Fruit fly (Drosophila melanogaster) whole organism, embryonic: Measurements from ENCODE around the gene CG12948.

Experiments
- Aef1 ChIP-seq: fragments of 200-800 bp; sonication (Bioruptor generic); IDR thresholded peaks from 3 replicates; pipeline ENCODE4 v1.3.6; 2022; ENCODE audit warnings: missing biosample characterization, missing genetic modification characterization
- CG10209 ChIP-seq: fragments of 200-800 bp; sonication (Bioruptor generic); optimal IDR thresholded peaks from 3 replicates; lab custom pipeline; 2017; ENCODE audit warnings: missing biosample characterization, mild to moderate bottlenecking, missing genetic modification characterization, missing genetic modification reagents
- CG1024 ChIP-seq: fragments of 200-800 bp; sonication (Bioruptor generic); IDR thresholded peaks from 2 replicates; pipeline ENCODE4 v1.3.6; 2022; ENCODE audit warnings: missing biosample characterization, missing genetic modification characterization
- CG10543 ChIP-seq: fragments of 200-800 bp; sonication (Bioruptor generic); optimal IDR thresholded peaks from 3 replicates; lab custom pipeline; 2017; ENCODE audit warnings: missing biosample characterization, mild to moderate bottlenecking, missing genetic modification characterization, moderate library complexity
- CG12299 ChIP-seq: fragments of 200-800 bp; sonication (Bioruptor generic); optimal IDR thresholded peaks from 2 replicates; lab custom pipeline; 2018; ENCODE audit warnings: missing biosample characterization, mild to moderate bottlenecking, missing genetic modification characterization
- CG13287 ChIP-seq: fragments of 200-800 bp; sonication (Bioruptor generic); IDR thresholded peaks from 2 replicates; pipeline ENCODE4 v1.3.6; 2022; ENCODE audit warnings: missing biosample characterization, missing genetic modification characterization; ENCODE audit not compliant: partially characterized antibody
- CG13775 ChIP-seq: fragments of 200-800 bp; sonication (Bioruptor generic); optimal IDR thresholded peaks from 3 replicates; lab custom pipeline; 2017; ENCODE audit warnings: missing biosample characterization, mild to moderate bottlenecking, missing genetic modification characterization
- CG14014 ChIP-seq: fragments of 200-800 bp; sonication (Bioruptor generic); IDR thresholded peaks from 2 replicates; pipeline ENCODE4 v1.3.6; 2022; ENCODE audit warnings: missing biosample characterization, missing genetic modification characterization
- CG1603 ChIP-seq: fragments of 200-800 bp; sonication (Bioruptor generic); optimal IDR thresholded peaks from 2 replicates; lab custom pipeline; 2019; ENCODE audit warnings: missing biosample characterization, mild to moderate bottlenecking, missing genetic modification characterization, moderate library complexity
- CG30403 ChIP-seq: fragments of 200-800 bp; sonication (Bioruptor generic); optimal IDR thresholded peaks from 3 replicates; lab custom pipeline; 2016; ENCODE audit warnings: missing biosample characterization, missing genetic modification characterization
- CG3281 ChIP-seq: fragments of 200-800 bp; sonication (Bioruptor generic); optimal IDR thresholded peaks from 3 replicates; lab custom pipeline; 2017; ENCODE audit warnings: missing biosample characterization, mild to moderate bottlenecking, missing genetic modification characterization
- CG42726 ChIP-seq: fragments of 200-800 bp; sonication (Bioruptor generic); IDR thresholded peaks from 2 replicates; pipeline ENCODE4 v1.3.6; 2022; ENCODE audit warnings: missing biosample characterization, missing genetic modification characterization; ENCODE audit not compliant: partially characterized antibody
- CG4282 ChIP-seq: fragments of 200-800 bp; sonication (Bioruptor generic); optimal IDR thresholded peaks from 2 replicates; lab custom pipeline; 2016; ENCODE audit warnings: missing biosample characterization, missing genetic modification characterization
- CG6791 ChIP-seq: fragments of 200-800 bp; sonication (Bioruptor generic); IDR thresholded peaks from 3 replicates; pipeline ENCODE4 v1.3.6; 2022; ENCODE audit warnings: missing biosample characterization, missing genetic modification characterization; ENCODE audit not compliant: partially characterized antibody
- CG7556 ChIP-seq: fragments of 200-800 bp; sonication (Bioruptor generic); optimal IDR thresholded peaks from 2 replicates; lab custom pipeline; 2017; ENCODE audit warnings: missing biosample characterization, mild to moderate bottlenecking, missing genetic modification characterization
- CG7839 ChIP-seq: fragments of 200-800 bp; sonication (Bioruptor generic); optimal IDR thresholded peaks from 3 replicates; lab custom pipeline; 2018; ENCODE audit warnings: missing biosample characterization, mild to moderate bottlenecking, missing genetic modification characterization, moderate library complexity
- CG7987 ChIP-seq: fragments of 200-800 bp; sonication (Bioruptor generic); optimal IDR thresholded peaks from 2 replicates; lab custom pipeline; 2018; ENCODE audit warnings: missing biosample characterization, mild to moderate bottlenecking, missing genetic modification characterization, moderate library complexity
- CrebB ChIP-seq: fragments of 200-800 bp; sonication (Bioruptor generic); optimal IDR thresholded peaks from 3 replicates; lab custom pipeline; 2018; ENCODE audit warnings: missing biosample characterization, mild to moderate bottlenecking, missing genetic modification characterization
- Dbx ChIP-seq: fragments of 200-800 bp; sonication (Bioruptor generic); IDR thresholded peaks from 3 replicates; pipeline ENCODE4 v1.3.6; 2022; ENCODE audit warnings: missing biosample characterization, missing genetic modification characterization
- Dref ChIP-seq: fragments of 200-800 bp; sonication (Bioruptor generic); IDR thresholded peaks from 2 replicates; pipeline ENCODE4 v1.3.6; 2022; ENCODE audit warnings: missing biosample characterization, missing genetic modification characterization
- E2f2 ChIP-seq: fragments of 200-800 bp; sonication (Bioruptor generic); IDR thresholded peaks from 2 replicates; pipeline ENCODE4 v1.3.6; 2022; ENCODE audit warnings: missing biosample characterization, missing genetic modification characterization
- Gug ChIP-seq: fragments of 200-800 bp; sonication (Bioruptor generic); IDR thresholded peaks from 4 replicates; pipeline ENCODE4 v1.3.6; 2022; ENCODE audit warnings: missing biosample characterization, missing genetic modification characterization
- HmgZ ChIP-seq: fragments of 200-800 bp; sonication (Bioruptor generic); optimal IDR thresholded peaks from 2 replicates; lab custom pipeline; 2018; ENCODE audit warnings: missing biosample characterization, mild to moderate bottlenecking, missing genetic modification characterization
- Lhr ChIP-seq: fragments of 200-800 bp; sonication (Bioruptor generic); optimal IDR thresholded peaks from 3 replicates; lab custom pipeline; 2017; ENCODE audit warnings: mild to moderate bottlenecking, missing biosample characterization, missing genetic modification reagents, missing genetic modification characterization
- NC2β ChIP-seq: fragments of 200-800 bp; sonication (Bioruptor generic); optimal IDR thresholded peaks from 2 replicates; lab custom pipeline; 2016; ENCODE audit warnings: missing biosample characterization, missing genetic modification characterization
- NK7.1 ChIP-seq: fragments of 200-800 bp; sonication (Bioruptor generic); optimal IDR thresholded peaks from 3 replicates; lab custom pipeline; 2016; ENCODE audit warnings: missing biosample characterization, missing genetic modification characterization
- Neu2 ChIP-seq: fragments of 200-800 bp; sonication (Bioruptor generic); optimal IDR thresholded peaks from 3 replicates; lab custom pipeline; 2016; ENCODE audit warnings: missing biosample characterization, missing genetic modification characterization, borderline replicate concordance
- Optix ChIP-seq: fragments of 200-800 bp; sonication (Bioruptor generic); IDR thresholded peaks from 3 replicates; pipeline ENCODE4 v1.3.6; 2022; ENCODE audit warnings: missing biosample characterization, missing genetic modification characterization
- Sin3A ChIP-seq: fragments of >200 bp; optimal IDR thresholded peaks from 2 replicates; lab custom pipeline; 2018
- Sox100B ChIP-seq: fragments of 200-800 bp; sonication (Bioruptor generic); optimal IDR thresholded peaks from 3 replicates; lab custom pipeline; 2018; ENCODE audit warnings: missing biosample characterization, mild to moderate bottlenecking, missing genetic modification characterization
- Sox102F ChIP-seq: fragments of 200-800 bp; sonication (Bioruptor generic); optimal IDR thresholded peaks from 2 replicates; lab custom pipeline; 2018; ENCODE audit warnings: missing biosample characterization, mild to moderate bottlenecking, missing genetic modification characterization, moderate library complexity
- Sry-β ChIP-seq: fragments of 200-800 bp; sonication (Bioruptor generic); optimal IDR thresholded peaks from 2 replicates; lab custom pipeline; 2018; ENCODE audit warnings: missing biosample characterization, mild to moderate bottlenecking, missing genetic modification characterization, moderate library complexity
- ase ChIP-seq: fragments of 200-800 bp; sonication (Bioruptor generic); IDR thresholded peaks from 3 replicates; pipeline ENCODE4 v1.3.6; 2022; ENCODE audit warnings: missing biosample characterization, missing genetic modification characterization
- ash1 ChIP-seq: fragments of 200-800 bp; sonication (Bioruptor generic); optimal IDR thresholded peaks from 2 replicates; lab custom pipeline; 2018; ENCODE audit warnings: missing biosample characterization, mild to moderate bottlenecking, missing genetic modification characterization
- cato ChIP-seq: fragments of 200-800 bp; sonication (Bioruptor generic); optimal IDR thresholded peaks from 2 replicates; lab custom pipeline; 2016; ENCODE audit warnings: missing biosample characterization, missing genetic modification characterization, borderline replicate concordance
- crol ChIP-seq: fragments of 200-800 bp; sonication (Bioruptor generic); IDR thresholded peaks from 2 replicates; pipeline ENCODE4 v1.3.6; 2022; ENCODE audit warnings: missing biosample characterization, missing genetic modification characterization
- emc ChIP-seq: fragments of 200-800 bp; sonication (Bioruptor generic); optimal IDR thresholded peaks from 2 replicates; lab custom pipeline; 2016; ENCODE audit warnings: missing biosample characterization, missing genetic modification characterization
- esg ChIP-seq: fragments of 200-800 bp; sonication (Bioruptor generic); conservative IDR thresholded peaks from 2 replicates; pipeline ENCODE4 v1.3.6; 2022; ENCODE audit warnings: missing biosample characterization, missing genetic modification characterization
- fd3F ChIP-seq: fragments of 200-800 bp; sonication (Bioruptor generic); optimal IDR thresholded peaks from 2 replicates; lab custom pipeline; 2018; ENCODE audit warnings: missing biosample characterization, mild to moderate bottlenecking, missing genetic modification characterization, moderate library complexity
- fd96Cb ChIP-seq: fragments of 200-800 bp; sonication (Bioruptor generic); optimal IDR thresholded peaks from 2 replicates; lab custom pipeline; 2018; ENCODE audit warnings: missing biosample characterization, mild to moderate bottlenecking, missing genetic modification characterization, moderate library complexity
- grau ChIP-seq: fragments of 200-800 bp; optimal IDR thresholded peaks from 3 replicates; lab custom pipeline; 2019; ENCODE audit warnings: missing biosample characterization, mild to moderate bottlenecking, missing genetic modification characterization, moderate library complexity
- h ChIP-seq: fragments of >200 bp; optimal IDR thresholded peaks from 2 replicates; lab custom pipeline; 2017
- hbn ChIP-seq: fragments of 200-800 bp; sonication (Bioruptor generic); IDR thresholded peaks from 2 replicates; pipeline ENCODE4 v1.3.6; 2022; ENCODE audit warnings: missing biosample characterization, missing genetic modification characterization; ENCODE audit not compliant: partially characterized antibody
- lbe ChIP-seq: fragments of 200-800 bp; sonication (Bioruptor generic); optimal IDR thresholded peaks from 2 replicates; lab custom pipeline; 2016; ENCODE audit warnings: missing biosample characterization, mild to moderate bottlenecking, missing genetic modification characterization
- prd ChIP-seq, 3 experiments: fragments of >200 bp in 2 of 3; fragments of 200-800 bp in 1 of 3; sonication (Bioruptor generic) in 1 of 3; optimal IDR thresholded peaks in 2 of 3; IDR thresholded peaks in 1 of 3; 2 replicates in 2 of 3; 3 replicates in 1 of 3; pipeline versions ENCODE4 v1.3.6 to Lab custom; 2017 to 2022; ENCODE audit warnings: missing biosample characterization in 1 of 3, missing genetic modification characterization in 1 of 3
- repo ChIP-seq: fragments of 200-800 bp; sonication (Bioruptor generic); optimal IDR thresholded peaks from 2 replicates; lab custom pipeline; 2016; ENCODE audit warnings: missing biosample characterization, missing genetic modification characterization
- wek ChIP-seq: fragments of 200-800 bp; sonication (Bioruptor generic); optimal IDR thresholded peaks from 3 replicates; lab custom pipeline; 2018; ENCODE audit warnings: missing biosample characterization, mild to moderate bottlenecking, missing genetic modification characterization, moderate library complexity

CG12948 gene

dm6 chr3R:9767620-9768592, 20.4 kb upstream of the CG12948 start, which contains the start of gene Naa80:
Gene Naa80, plus strand, starts transcription at chr3R:9767834.
- peak; percentile 58 for TF ChIP-seq CG30403 (GFP tag; lab: Kevin White, UChicago)
- TF ChIP-seq Dbx (GFP tag; lab: Robert Waterston, UW): peak; percentile 78
- TF ChIP-seq CG10209 (GFP tag; lab: Kevin White, UChicago): peak; percentile 54
- TF ChIP-seq emc (GFP tag; lab: Kevin White, UChicago): peak; percentile 32
- TF ChIP-seq HmgZ: peak; percentile 87
- no peak for TF ChIP-seq Neu2
- TF ChIP-seq CrebB (tag; lab: Kevin White, UChicago): no peak
- TF ChIP-seq CG13775 (GFP tag; lab: Kevin White, UChicago): peak; percentile 9
- no peak for TF ChIP-seq Sox102F (GFP tag; lab: Kevin White, UChicago)
- TF ChIP-seq CG3281 (GFP tag; lab: Kevin White, UChicago): peak; percentile 51
- TF ChIP-seq h (lab: Kevin White, UChicago): no peak
- TF ChIP-seq crol (GFP tag; lab: Robert Waterston, UW): 0 out of 2 replicates have a peak, but pooled peaks have one; percentile 20
- peak; percentile 54 for TF ChIP-seq CG7839 (tag; lab: Kevin White, UChicago)
- peak; percentile 31 for TF ChIP-seq NK7.1
- peak; percentile 72 for TF ChIP-seq CG10543
- no peak for TF ChIP-seq prd (optimal IDR thresholded peaks at IDR 0.05; lab: Kevin White, UChicago)
- TF ChIP-seq prd (GFP tag; IDR thresholded peaks at IDR 0.05; lab: Robert Waterston, UW): peak; percentile 61; the same call in 2 of the 3 replicates
- TF ChIP-seq Dref (GFP tag; lab: Robert Waterston, UW): peak; percentile 50
- TF ChIP-seq CG1603 (tag; lab: Kevin White, UChicago): peak; percentile 84
- peak; percentile 17 for TF ChIP-seq fd3F (GFP tag; lab: Kevin White, UChicago)
- peak; percentile 16 for TF ChIP-seq Lhr (GFP tag; lab: Kevin White, UChicago)
- TF ChIP-seq CG7556: peak; percentile 48
- peak; percentile 57 for TF ChIP-seq repo (GFP tag; lab: Kevin White, UChicago)
- TF ChIP-seq esg (GFP tag; lab: Robert Waterston, UW): no peak
- peak; percentile 31 for TF ChIP-seq NC2β (GFP tag; lab: Kevin White, UChicago)
- TF ChIP-seq Sox100B (GFP tag; lab: Kevin White, UChicago): no peak
- TF ChIP-seq fd96Cb (tag; lab: Kevin White, UChicago): no peak
- no peak for TF ChIP-seq Sry-β (GFP tag; lab: Kevin White, UChicago)
- TF ChIP-seq CG12299 (tag; lab: Kevin White, UChicago): peak; percentile 31
- peak; percentile 37; the same call in 1 of the 3 replicates for TF ChIP-seq Aef1
- no peak for TF ChIP-seq Optix
- peak; percentile 53 for TF ChIP-seq grau
- TF ChIP-seq hbn (GFP tag; lab: Robert Waterston, UW): no peak
- peak; percentile 84 for TF ChIP-seq E2f2 (GFP tag; lab: Robert Waterston, UW)
- TF ChIP-seq CG42726: peak; percentile 65
- peak; percentile 61; the same call in 1 of the 3 replicates for TF ChIP-seq CG6791 (GFP tag; lab: Robert Waterston, UW)
- peak; percentile 60; the same call in 1 of the 2 replicates for TF ChIP-seq CG14014
- TF ChIP-seq ase (GFP tag; lab: Robert Waterston, UW): 0 out of 3 replicates have a peak, but pooled peaks have one; percentile 34
- peak; percentile 76 for TF ChIP-seq Sin3A (lab: Kevin White, UChicago)
- peak; percentile 54 for TF ChIP-seq CG13287 (GFP tag; lab: Robert Waterston, UW)
- TF ChIP-seq lbe (GFP tag; lab: Kevin White, UChicago): peak; percentile 63
- peak; percentile 44 for TF ChIP-seq cato (GFP tag; lab: Kevin White, UChicago)
- TF ChIP-seq CG7987 (GFP tag; lab: Kevin White, UChicago): peak; percentile 66
- peak; percentile 64 for TF ChIP-seq CG4282 (GFP tag; lab: Kevin White, UChicago)
- TF ChIP-seq Gug (GFP tag; lab: Robert Waterston, UW): peak; percentile 50; the same call in 2 of the 4 replicates
- TF ChIP-seq wek: no peak
- peak; percentile 25 for TF ChIP-seq ash1 (GFP tag; lab: Kevin White, UChicago)
- TF ChIP-seq CG1024 (GFP tag; lab: Robert Waterston, UW): peak; percentile 48; the same call in 1 of the 2 replicates
